Fruit fly (Drosophila melanogaster) whole organism, embryonic: ENCODE results near the gene dsx-c73A.

Experiments
- C15 ChIP-seq: fragments of 200-800 bp; sonication (Bioruptor generic); IDR thresholded peaks from 3 replicates; pipeline ENCODE4 v1.3.6; 2022; ENCODE audit warnings: missing biosample characterization, missing genetic modification characterization
- CG10209 ChIP-seq: fragments of 200-800 bp; sonication (Bioruptor generic); optimal IDR thresholded peaks from 3 replicates; lab custom pipeline; 2017; ENCODE audit warnings: missing biosample characterization, mild to moderate bottlenecking, missing genetic modification characterization, missing genetic modification reagents
- CG10462 ChIP-seq: fragments of 200-800 bp; sonication (Bioruptor generic); optimal IDR thresholded peaks from 2 replicates; lab custom pipeline; 2016; ENCODE audit warnings: missing biosample characterization, missing genetic modification characterization
- CG11560 ChIP-seq: fragments of 200-800 bp; sonication (Bioruptor generic); IDR thresholded peaks from 3 replicates; pipeline ENCODE4 v1.3.6; 2022; ENCODE audit warnings: missing biosample characterization, missing genetic modification characterization
- CG1233 ChIP-seq: fragments of 200-800 bp; sonication (Bioruptor generic); optimal IDR thresholded peaks from 4 replicates; lab custom pipeline; 2018; ENCODE audit warnings: missing biosample characterization, mild to moderate bottlenecking, missing genetic modification characterization
- CG13624 ChIP-seq: fragments of 200-800 bp; sonication (Bioruptor generic); optimal IDR thresholded peaks from 2 replicates; lab custom pipeline; 2016; ENCODE audit warnings: missing biosample characterization, missing genetic modification characterization
- CG16815 ChIP-seq: fragments of 200-800 bp; sonication (Bioruptor generic); optimal IDR thresholded peaks from 3 replicates; lab custom pipeline; 2017; ENCODE audit warnings: missing biosample characterization, mild to moderate bottlenecking, missing genetic modification characterization
- CG17328 ChIP-seq: fragments of 200-800 bp; sonication (Bioruptor generic); IDR thresholded peaks from 2 replicates; pipeline ENCODE4 v1.3.6; 2022; ENCODE audit warnings: missing biosample characterization, missing genetic modification characterization
- CG2199 ChIP-seq: fragments of 200-800 bp; sonication (Bioruptor generic); IDR thresholded peaks from 3 replicates; pipeline ENCODE4 v1.3.6; 2022; ENCODE audit warnings: missing biosample characterization, missing genetic modification characterization
- CG31365 ChIP-seq: fragments of 200-800 bp; sonication (Bioruptor generic); optimal IDR thresholded peaks from 2 replicates; lab custom pipeline; 2018; ENCODE audit warnings: missing biosample characterization, mild to moderate bottlenecking, missing genetic modification characterization
- CG3163 ChIP-seq: fragments of 200-800 bp; sonication (Bioruptor generic); optimal IDR thresholded peaks from 3 replicates; lab custom pipeline; 2016; ENCODE audit warnings: missing biosample characterization, missing genetic modification characterization
- CG3407 ChIP-seq: fragments of 200-800 bp; sonication (Bioruptor generic); optimal IDR thresholded peaks from 2 replicates; lab custom pipeline; 2018; ENCODE audit warnings: missing biosample characterization, mild to moderate bottlenecking, missing genetic modification characterization
- CG42726 ChIP-seq: fragments of 200-800 bp; sonication (Bioruptor generic); IDR thresholded peaks from 2 replicates; pipeline ENCODE4 v1.3.6; 2022; ENCODE audit warnings: missing biosample characterization, missing genetic modification characterization; ENCODE audit not compliant: partially characterized antibody
- CG4424 ChIP-seq: fragments of 200-800 bp; sonication (Bioruptor generic); optimal IDR thresholded peaks from 3 replicates; lab custom pipeline; 2016; ENCODE audit warnings: missing biosample characterization, missing genetic modification characterization
- CG6272 ChIP-seq: fragments of 200-800 bp; sonication (Bioruptor generic); IDR thresholded peaks from 2 replicates; pipeline ENCODE4 v1.3.6; 2022; ENCODE audit warnings: missing biosample characterization, missing genetic modification characterization
- CG6689 ChIP-seq: fragments of 200-800 bp; sonication (Bioruptor generic); IDR thresholded peaks from 2 replicates; pipeline ENCODE4 v1.3.6; 2022; ENCODE audit warnings: missing biosample characterization, missing genetic modification characterization
- CG7271 ChIP-seq: fragments of 200-800 bp; sonication (Bioruptor generic); optimal IDR thresholded peaks from 2 replicates; lab custom pipeline; 2018; ENCODE audit warnings: missing biosample characterization, mild to moderate bottlenecking, missing genetic modification characterization, moderate library complexity
- CG7372 ChIP-seq: fragments of 200-800 bp; sonication (Bioruptor generic); IDR thresholded peaks from 2 replicates; pipeline ENCODE4 v1.3.6; 2022; ENCODE audit warnings: missing biosample characterization, missing genetic modification characterization
- CG7928 ChIP-seq: fragments of 200-800 bp; sonication (Bioruptor generic); optimal IDR thresholded peaks from 2 replicates; lab custom pipeline; 2017; ENCODE audit warnings: missing biosample characterization, mild to moderate bottlenecking, missing genetic modification characterization
- CTCF ChIP-seq: fragments of 200-800 bp; sonication (Bioruptor generic); optimal IDR thresholded peaks from 2 replicates; lab custom pipeline; 2017; ENCODE audit warnings: missing biosample characterization, mild to moderate bottlenecking, missing genetic modification characterization, moderate library complexity
- CrebB ChIP-seq: fragments of 200-800 bp; sonication (Bioruptor generic); optimal IDR thresholded peaks from 3 replicates; lab custom pipeline; 2018; ENCODE audit warnings: missing biosample characterization, mild to moderate bottlenecking, missing genetic modification characterization
- D ChIP-seq, 2 experiments: fragments of 200-800 bp in 1 of 2; fragments of >200 bp in 1 of 2; sonication (Bioruptor generic) in 1 of 2; optimal IDR thresholded peaks; 2 replicates in 1 of 2; 3 replicates in 1 of 2; lab custom pipeline; 2017; ENCODE audit warnings: mild to moderate bottlenecking in 1 of 2, missing biosample characterization in 1 of 2, missing genetic modification characterization in 1 of 2, missing genetic modification reagents in 1 of 2
- Drgx ChIP-seq: fragments of 200-800 bp; sonication (Bioruptor generic); IDR thresholded peaks from 2 replicates; pipeline ENCODE4 v1.3.6; 2022; ENCODE audit warnings: missing biosample characterization, missing genetic modification characterization
- Lhr ChIP-seq: fragments of 200-800 bp; sonication (Bioruptor generic); optimal IDR thresholded peaks from 3 replicates; lab custom pipeline; 2017; ENCODE audit warnings: mild to moderate bottlenecking, missing biosample characterization, missing genetic modification reagents, missing genetic modification characterization
- Mad ChIP-seq: fragments of 200-800 bp; sonication (Bioruptor generic); optimal IDR thresholded peaks from 2 replicates; lab custom pipeline; 2016; ENCODE audit warnings: missing biosample characterization, missing genetic modification characterization
- Sin3A ChIP-seq: fragments of >200 bp; optimal IDR thresholded peaks from 2 replicates; lab custom pipeline; 2018
- TFAM ChIP-seq: fragments of 200-800 bp; sonication (Bioruptor generic); optimal IDR thresholded peaks from 2 replicates; lab custom pipeline; 2017; ENCODE audit warnings: missing biosample characterization, missing genetic modification characterization, inconsistent platforms
- ab ChIP-seq: fragments of 200-800 bp; sonication (Bioruptor generic); optimal IDR thresholded peaks from 2 replicates; lab custom pipeline; 2016; ENCODE audit warnings: missing biosample characterization, missing genetic modification characterization
- az2 ChIP-seq: fragments of 200-800 bp; sonication (Bioruptor generic); optimal IDR thresholded peaks from 3 replicates; lab custom pipeline; 2016; ENCODE audit warnings: missing biosample characterization, missing genetic modification characterization
- bcd ChIP-seq: fragments of 200-800 bp; sonication (Bioruptor generic); optimal IDR thresholded peaks from 2 replicates; lab custom pipeline; 2017; ENCODE audit warnings: missing biosample characterization, mild to moderate bottlenecking, missing genetic modification characterization
- bowl ChIP-seq: fragments of 200-800 bp; sonication (Bioruptor generic); IDR thresholded peaks from 2 replicates; pipeline ENCODE4 v1.3.6; 2022; ENCODE audit warnings: missing biosample characterization, missing genetic modification characterization
- ci ChIP-seq: fragments of 200-800 bp; sonication (Bioruptor generic); IDR thresholded peaks from 3 replicates; pipeline ENCODE4 v1.3.6; 2022; ENCODE audit warnings: missing biosample characterization, missing genetic modification characterization
- crol ChIP-seq: fragments of 200-800 bp; sonication (Bioruptor generic); IDR thresholded peaks from 2 replicates; pipeline ENCODE4 v1.3.6; 2022; ENCODE audit warnings: missing biosample characterization, missing genetic modification characterization
- danr ChIP-seq: fragments of 200-800 bp; sonication (Bioruptor generic); IDR thresholded peaks from 2 replicates; pipeline ENCODE4 v1.3.6; 2022; ENCODE audit warnings: missing biosample characterization, missing genetic modification characterization
- dimm ChIP-seq: fragments of 200-800 bp; sonication (Bioruptor generic); IDR thresholded peaks from 2 replicates; pipeline ENCODE4 v1.3.6; 2022; ENCODE audit warnings: missing biosample characterization, missing genetic modification characterization
- esg ChIP-seq: fragments of 200-800 bp; sonication (Bioruptor generic); conservative IDR thresholded peaks from 2 replicates; pipeline ENCODE4 v1.3.6; 2022; ENCODE audit warnings: missing biosample characterization, missing genetic modification characterization
- grn ChIP-seq: fragments of 200-800 bp; sonication (Bioruptor generic); optimal IDR thresholded peaks from 3 replicates; lab custom pipeline; 2017; ENCODE audit warnings: missing biosample characterization, missing genetic modification characterization
- her ChIP-seq: fragments of 200-800 bp; sonication (Bioruptor generic); optimal IDR thresholded peaks from 2 replicates; lab custom pipeline; 2016; ENCODE audit warnings: missing biosample characterization, missing genetic modification characterization
- hkb ChIP-seq, 2 experiments: fragments of 200-800 bp in 1 of 2; fragments of >200 bp in 1 of 2; sonication (Bioruptor generic) in 1 of 2; IDR thresholded peaks in 1 of 2; optimal IDR thresholded peaks in 1 of 2; 2 replicates each; pipeline versions ENCODE4 v1.3.6 to Lab custom; 2017 to 2022; ENCODE audit warnings: missing biosample characterization in 1 of 2, missing genetic modification characterization in 1 of 2
- ken ChIP-seq: fragments of 200-800 bp; sonication (Bioruptor generic); IDR thresholded peaks from 3 replicates; pipeline ENCODE4 v1.3.6; 2022; ENCODE audit warnings: missing biosample characterization, missing genetic modification characterization
- nerfin-1 ChIP-seq: fragments of 200-800 bp; sonication (Bioruptor generic); optimal IDR thresholded peaks from 3 replicates; lab custom pipeline; 2019; ENCODE audit warnings: missing biosample characterization, mild to moderate bottlenecking, missing genetic modification characterization, moderate library complexity
- nom ChIP-seq: fragments of 200-800 bp; sonication (Bioruptor generic); optimal IDR thresholded peaks from 2 replicates; lab custom pipeline; 2017; ENCODE audit warnings: missing biosample characterization, missing genetic modification characterization, mild to moderate bottlenecking, moderate library complexity, missing genetic modification reagents
- pros ChIP-seq: fragments of 200-800 bp; sonication (Bioruptor generic); optimal IDR thresholded peaks from 3 replicates; lab custom pipeline; 2019; ENCODE audit warnings: missing biosample characterization, mild to moderate bottlenecking, missing genetic modification characterization, moderate library complexity
- ro ChIP-seq: fragments of 200-800 bp; sonication (Bioruptor generic); IDR thresholded peaks from 2 replicates; pipeline ENCODE4 v1.3.6; 2022; ENCODE audit warnings: missing biosample characterization, missing genetic modification characterization
- schlank ChIP-seq: fragments of 200-800 bp; sonication (Bioruptor generic); optimal IDR thresholded peaks from 2 replicates; lab custom pipeline; 2018; ENCODE audit warnings: missing biosample characterization, mild to moderate bottlenecking, missing genetic modification characterization
- sens ChIP-seq: fragments of 200-800 bp; sonication (Bioruptor generic); peaks from one replicate; lab custom pipeline; 2016; ENCODE audit warnings: missing biosample characterization, missing genetic modification characterization
- sima ChIP-seq: fragments of 200-800 bp; sonication (Bioruptor generic); optimal IDR thresholded peaks from 2 replicates; lab custom pipeline; 2016; ENCODE audit warnings: missing biosample characterization, missing genetic modification characterization
- tx ChIP-seq: fragments of 200-800 bp; sonication (Bioruptor generic); optimal IDR thresholded peaks from 2 replicates; lab custom pipeline; 2016; ENCODE audit warnings: missing biosample characterization, missing genetic modification characterization
- vnd ChIP-seq: fragments of 200-800 bp; sonication (Bioruptor generic); IDR thresholded peaks from 3 replicates; pipeline ENCODE4 v1.3.6; 2022; ENCODE audit warnings: missing biosample characterization, missing genetic modification characterization; ENCODE audit not compliant: partially characterized antibody

Gene dsx-c73A

dm6 chr3L:16410234-16411119 lies 41.3 kb downstream of the dsx-c73A start (continued):
- TF ChIP-seq Drgx (GFP tag; lab: Robert Waterston, UW) (peak; percentile 82), C15 (GFP tag; lab: Robert Waterston, UW) (no peak), vnd (GFP tag; lab: Robert Waterston, UW) (no peak), Mad (GFP tag; lab: Kevin White, UChicago) (no peak), nerfin-1 (tag; lab: Kevin White, UChicago) (no peak), CG3163 (GFP tag; lab: Kevin White, UChicago) (no peak), her (GFP tag; lab: Kevin White, UChicago) (no peak), CG13624 (GFP tag; lab: Kevin White, UChicago) (no peak), danr (GFP tag; lab: Robert Waterston, UW) (no peak), CrebB (no peak), CTCF (GFP tag; lab: Kevin White, UChicago) (no peak), sens (GFP tag; lab: Kevin White, UChicago) (peak; percentile 80), CG7372 (GFP tag; lab: Robert Waterston, UW) (no peak), crol (GFP tag; lab: Robert Waterston, UW) (peak; percentile 93), ro (no peak), CG3407 (GFP tag; lab: Kevin White, UChicago) (no peak), CG10462 (no peak), D (optimal IDR thresholded peaks at IDR 0.05; lab: Kevin White, UChicago) (peak; percentile 69), D (GFP tag; optimal IDR thresholded peaks at IDR 0.05; lab: Kevin White, UChicago) (no peak), CG31365 (tag; lab: Kevin White, UChicago) (no peak), bcd (GFP tag; lab: Kevin White, UChicago) (no peak), sima (GFP tag; lab: Kevin White, UChicago) (no peak), az2 (GFP tag; lab: Kevin White, UChicago) (no peak), nom (peak; percentile 88), CG2199 (GFP tag; lab: Robert Waterston, UW) (no peak), CG11560 (tag; lab: Robert Waterston, UW) (no peak), esg (GFP tag; lab: Robert Waterston, UW) (no peak), Lhr (GFP tag; lab: Kevin White, UChicago) (no peak), ab (GFP tag; lab: Kevin White, UChicago) (no peak), schlank (tag; lab: Kevin White, UChicago) (no peak), Sin3A (lab: Kevin White, UChicago) (no peak), hkb (optimal IDR thresholded peaks at IDR 0.05; lab: Kevin White, UChicago) (no peak), hkb (GFP tag; IDR thresholded peaks at IDR 0.05; lab: Robert Waterston, UW) (no peak), CG6272 (GFP tag; lab: Robert Waterston, UW) (no peak), ken (GFP tag; lab: Robert Waterston, UW) (no peak), TFAM (GFP tag; lab: Kevin White, UChicago) (no peak), bowl (GFP tag; lab: Robert Waterston, UW) (no peak)

dm6 chr3L:16409440-16410233 lies 42.1 kb downstream of the dsx-c73A start:
- no peak for TF ChIP-seq dimm
- no peak for TF ChIP-seq CG4424 (GFP tag; lab: Kevin White, UChicago)
- TF ChIP-seq CG7928 (GFP tag; lab: Kevin White, UChicago), result no peak
- no peak for TF ChIP-seq bcd (GFP tag; lab: Kevin White, UChicago)
- 0 out of 3 replicates have a peak, but pooled peaks have one; percentile 0 for TF ChIP-seq ci (GFP tag; lab: Robert Waterston, UW)
- 0 out of 2 replicates have a peak, but pooled peaks have one; percentile 8 for TF ChIP-seq CG6689 (GFP tag; lab: Robert Waterston, UW)
- peak; percentile 3; the same call in 1 of the 2 replicates for TF ChIP-seq CG17328 (GFP tag; lab: Robert Waterston, UW)
- no peak for TF ChIP-seq tx (GFP tag; lab: Kevin White, UChicago)
- TF ChIP-seq CG1233, result no peak
- no peak for TF ChIP-seq CG16815 (GFP tag; lab: Kevin White, UChicago)
- TF ChIP-seq CG7271, result no peak
- no peak for TF ChIP-seq CG42726 (GFP tag; lab: Robert Waterston, UW)
- TF ChIP-seq pros (GFP tag; lab: Kevin White, UChicago), result peak; percentile 44
- TF ChIP-seq CG10209 (GFP tag; lab: Kevin White, UChicago), result no peak
- TF ChIP-seq grn (GFP tag; lab: Kevin White, UChicago), result peak; percentile 25
